Worm (Caenorhabditis elegans) whole organism, midembryonic: ENCODE data around the gene F56F11.1.

Source experiments
- T22C8.4 ChIP-seq: fragments of 200-800 bp; sonication (Bioruptor generic); IDR thresholded peaks from 2 replicates; pipeline ENCODE4 v1.3.6; 2022; ENCODE audit warnings: missing genetic modification characterization, missing compliant biosample characterization
- cog-1 ChIP-seq: sonication (generic microtip); optimal IDR thresholded peaks from 2 replicates; lab custom pipeline; 2016; ENCODE audit warnings: missing genetic modification characterization, missing compliant biosample characterization
- ref-1 ChIP-seq: fragments of 200-800 bp; sonication (Bioruptor generic); conservative IDR thresholded peaks from 2 replicates; pipeline ENCODE4 v1.3.6; 2022; ENCODE audit warnings: missing genetic modification reagents, missing genetic modification characterization, missing compliant biosample characterization
- tab-1 ChIP-seq: fragments of 200-800 bp; sonication (Bioruptor generic); IDR thresholded peaks from 2 replicates; pipeline ENCODE4 v1.3.6; 2022; ENCODE audit warnings: missing genetic modification characterization, missing compliant biosample characterization

ce11 chrIII:2920866-2921265 lies 29.3 kb downstream of the F56F11.1 start:
- no peak for TF ChIP-seq T22C8.4 (GFP tag; lab: Robert Waterston, UW)
- TF ChIP-seq ref-1: no peak
- no peak for TF ChIP-seq tab-1 (GFP tag; lab: Robert Waterston, UW)
- no peak for TF ChIP-seq cog-1 (tag; lab: Kevin White, UChicago)
